Worm (Caenorhabditis elegans) whole organism, midembryonic: ENCODE data around the gene act-5.
A peak's percentile ranks its signal among the peaks of the same experiment; 100 is the strongest.

ENCODE experiments used
- T22C8.4 ChIP-seq: fragments of 200-800 bp; sonication (Bioruptor generic); IDR thresholded peaks from 2 replicates; pipeline ENCODE4 v1.3.6; 2022; ENCODE audit warnings: missing genetic modification characterization, missing compliant biosample characterization
- cog-1 ChIP-seq: sonication (generic microtip); optimal IDR thresholded peaks from 2 replicates; lab custom pipeline; 2016; ENCODE audit warnings: missing genetic modification characterization, missing compliant biosample characterization
- flt-1 ChIP-seq: fragments of 200-800 bp; sonication (Bioruptor generic); IDR thresholded peaks from 2 replicates; pipeline ENCODE4 v1.3.6; 2022; ENCODE audit warnings: missing genetic modification characterization, missing compliant biosample characterization
- klf-2 ChIP-seq: fragments of 200-800 bp; sonication (Bioruptor generic); conservative IDR thresholded peaks from 2 replicates; pipeline ENCODE4 v1.3.6; 2022; ENCODE audit warnings: missing genetic modification reagents, missing genetic modification characterization, missing compliant biosample characterization
- med-1 ChIP-seq: sonication (generic microtip); optimal IDR thresholded peaks from 2 replicates; lab custom pipeline; 2017; ENCODE audit warnings: missing genetic modification characterization, mild to moderate bottlenecking, missing compliant biosample characterization, antibody characterized with exemption, missing genetic modification reagents; ENCODE audit not compliant: insufficient read depth
- ref-1 ChIP-seq: fragments of 200-800 bp; sonication (Bioruptor generic); conservative IDR thresholded peaks from 2 replicates; pipeline ENCODE4 v1.3.6; 2022; ENCODE audit warnings: missing genetic modification reagents, missing genetic modification characterization, missing compliant biosample characterization
- tab-1 ChIP-seq: fragments of 200-800 bp; sonication (Bioruptor generic); IDR thresholded peaks from 2 replicates; pipeline ENCODE4 v1.3.6; 2022; ENCODE audit warnings: missing genetic modification characterization, missing compliant biosample characterization
- ztf-23 ChIP-seq: fragments of 200-800 bp; sonication (Bioruptor generic); IDR thresholded peaks from 2 replicates; pipeline ENCODE4 v1.3.6; 2022; ENCODE audit warnings: missing genetic modification reagents, missing genetic modification characterization, missing compliant biosample characterization
- ztf-29 ChIP-seq: fragments of 200-800 bp; sonication (Bioruptor generic); IDR thresholded peaks from 2 replicates; pipeline ENCODE4 v1.3.6; 2022; ENCODE audit warnings: missing genetic modification reagents, missing genetic modification characterization, missing compliant biosample characterization

Gene act-5

ce11 chrIII:13625650-13626430 lies 20.0 kb upstream of the act-5 start:
- TF ChIP-seq ztf-23 (GFP tag; lab: Robert Waterston, UW), result no peak
- TF ChIP-seq ref-1 (GFP tag; lab: Robert Waterston, UW), result no peak
- TF ChIP-seq flt-1 (GFP tag; lab: Robert Waterston, UW), result 0 out of 2 replicates have a peak, but pooled peaks have one; percentile 60
- no peak for TF ChIP-seq ztf-29
- TF ChIP-seq T22C8.4 (GFP tag; lab: Robert Waterston, UW), result peak; percentile 16; the same call in 1 of the 2 replicates
- TF ChIP-seq klf-2 (GFP tag; lab: Robert Waterston, UW), result no peak
- TF ChIP-seq med-1, result no peak
- TF ChIP-seq cog-1 (tag; lab: Kevin White, UChicago), result no peak
- TF ChIP-seq tab-1 (GFP tag; lab: Robert Waterston, UW), result no peak

- no peak for TF ChIP-seq flt-1 (GFP tag; lab: Robert Waterston, UW)
- TF ChIP-seq T22C8.4 (GFP tag; lab: Robert Waterston, UW), result no peak
- TF ChIP-seq ztf-23 (GFP tag; lab: Robert Waterston, UW), result no peak
- no peak for TF ChIP-seq klf-2 (GFP tag; lab: Robert Waterston, UW)
- no peak for TF ChIP-seq med-1
- no peak for TF ChIP-seq ztf-29
- TF ChIP-seq tab-1 (GFP tag; lab: Robert Waterston, UW), result no peak
- TF ChIP-seq ref-1 (GFP tag; lab: Robert Waterston, UW), result no peak
- TF ChIP-seq cog-1 (tag; lab: Kevin White, UChicago), result no peak
Measured at ce11 chrIII:13624226-13624625, 18.4 kb upstream of the act-5 start, which contains the start of gene taf-9. Gene taf-9 (plus strand): TSS chrIII:13624276.

- no peak for TF ChIP-seq tab-1 (GFP tag; lab: Robert Waterston, UW)
- no peak for TF ChIP-seq flt-1 (GFP tag; lab: Robert Waterston, UW)
- no peak for TF ChIP-seq ztf-23 (GFP tag; lab: Robert Waterston, UW)
- TF ChIP-seq med-1, result no peak
- no peak for TF ChIP-seq ref-1 (GFP tag; lab: Robert Waterston, UW)
- TF ChIP-seq T22C8.4 (GFP tag; lab: Robert Waterston, UW), result no peak
- no peak for TF ChIP-seq ztf-29
- TF ChIP-seq cog-1 (tag; lab: Kevin White, UChicago), result no peak
- TF ChIP-seq klf-2 (GFP tag; lab: Robert Waterston, UW), result no peak
Measured at ce11 chrIII:13623014-13623413, 17.1 kb upstream of the act-5 start, which contains the start of gene mlc-5. Gene mlc-5 (plus strand): TSS chrIII:13623314.

ce11 chrIII:13622268-13622667 lies 16.4 kb upstream of the act-5 start, which contains the start of gene hip-1:
Gene hip-1 (minus strand): TSS chrIII:13622492.
- TF ChIP-seq med-1 (no peak), klf-2 (GFP tag; lab: Robert Waterston, UW) (no peak), ztf-23 (GFP tag; lab: Robert Waterston, UW) (peak; percentile 59), ref-1 (GFP tag; lab: Robert Waterston, UW) (no peak), T22C8.4 (GFP tag; lab: Robert Waterston, UW) (0 out of 2 replicates have a peak, but pooled peaks have one; percentile 15)

- no peak for TF ChIP-seq med-1
- no peak for TF ChIP-seq tab-1 (GFP tag; lab: Robert Waterston, UW)
- no peak for TF ChIP-seq ztf-23 (GFP tag; lab: Robert Waterston, UW)
- TF ChIP-seq ztf-29, result no peak
- no peak for TF ChIP-seq flt-1 (GFP tag; lab: Robert Waterston, UW)
- TF ChIP-seq klf-2 (GFP tag; lab: Robert Waterston, UW), result no peak
- TF ChIP-seq cog-1 (tag; lab: Kevin White, UChicago), result no peak
- no peak for TF ChIP-seq ref-1 (GFP tag; lab: Robert Waterston, UW)
- TF ChIP-seq T22C8.4 (GFP tag; lab: Robert Waterston, UW), result no peak
Measured at ce11 chrIII:13621717-13622116, 15.9 kb upstream of the act-5 start.

- TF ChIP-seq klf-2 (GFP tag; lab: Robert Waterston, UW) (no peak), ref-1 (GFP tag; lab: Robert Waterston, UW) (no peak), cog-1 (tag; lab: Kevin White, UChicago) (no peak), med-1 (no peak), ztf-23 (GFP tag; lab: Robert Waterston, UW) (no peak), flt-1 (GFP tag; lab: Robert Waterston, UW) (no peak), ztf-29 (no peak), tab-1 (GFP tag; lab: Robert Waterston, UW) (no peak), T22C8.4 (GFP tag; lab: Robert Waterston, UW) (no peak)
Measured at ce11 chrIII:13621012-13621411, 15.1 kb upstream of the act-5 start.

ce11 chrIII:13616793-13617192 lies 10.9 kb upstream of the act-5 start, which contains the start of gene T12D8.9:
Gene T12D8.9 (plus strand): TSS chrIII:13617104.
- no peak for TF ChIP-seq klf-2 (GFP tag; lab: Robert Waterston, UW)
- no peak for TF ChIP-seq T22C8.4 (GFP tag; lab: Robert Waterston, UW)
- no peak for TF ChIP-seq cog-1 (tag; lab: Kevin White, UChicago)
- TF ChIP-seq ref-1 (GFP tag; lab: Robert Waterston, UW), result no peak
- no peak for TF ChIP-seq ztf-23 (GFP tag; lab: Robert Waterston, UW)
- no peak for TF ChIP-seq med-1
- no peak for TF ChIP-seq flt-1 (GFP tag; lab: Robert Waterston, UW)
- no peak for TF ChIP-seq tab-1 (GFP tag; lab: Robert Waterston, UW)

ce11 chrIII:13615530-13615929 lies 9.7 kb upstream of the act-5 start:
- TF ChIP-seq ztf-29, result no peak
- TF ChIP-seq flt-1 (GFP tag; lab: Robert Waterston, UW), result 0 out of 2 replicates have a peak, but pooled peaks have one; percentile 10
- no peak for TF ChIP-seq tab-1 (GFP tag; lab: Robert Waterston, UW)

ce11 chrIII:13614751-13615150 lies 8.9 kb upstream of the act-5 start:
- TF ChIP-seq flt-1 (GFP tag; lab: Robert Waterston, UW) (no peak), med-1 (no peak), ref-1 (GFP tag; lab: Robert Waterston, UW) (no peak), cog-1 (tag; lab: Kevin White, UChicago) (no peak), tab-1 (GFP tag; lab: Robert Waterston, UW) (no peak), ztf-23 (GFP tag; lab: Robert Waterston, UW) (no peak), klf-2 (GFP tag; lab: Robert Waterston, UW) (no peak), T22C8.4 (GFP tag; lab: Robert Waterston, UW) (no peak), ztf-29 (no peak)
